Worm (Caenorhabditis elegans): ENCODE measurements around the gene pno-1.

The pno-1 gene

DNA sequence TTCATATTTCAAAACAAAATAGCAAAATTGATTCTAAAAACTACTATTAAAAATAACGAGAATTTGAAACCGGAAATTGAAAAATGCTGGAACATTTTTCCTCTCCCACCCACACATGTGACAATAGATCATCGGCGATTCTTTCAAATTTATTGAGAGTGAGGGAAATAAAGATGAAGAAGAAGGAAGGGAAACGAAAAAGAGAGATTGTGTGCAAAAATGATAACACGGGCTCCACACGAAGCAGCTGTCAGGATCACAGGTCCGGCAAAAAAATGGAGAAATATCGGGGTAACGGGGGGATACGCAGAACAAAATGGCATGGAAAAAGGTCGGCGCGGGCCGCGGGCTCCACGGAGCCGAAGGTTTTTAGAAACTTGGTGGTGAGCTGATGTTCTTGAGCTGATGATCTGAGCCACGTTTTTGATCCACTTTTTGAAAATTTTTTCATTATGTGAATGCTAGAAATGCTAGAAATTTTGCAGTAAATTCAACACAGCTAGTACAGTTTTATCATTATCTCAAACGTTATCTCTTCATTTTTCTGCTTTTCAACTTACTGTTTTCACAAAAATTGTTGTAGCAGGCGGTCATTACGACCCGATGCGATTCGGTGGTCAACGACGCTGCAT is 15.1 kb upstream of the pno-1 start, which contains the start of gene shk-1:
Gene shk-1 (plus strand): TSS at position 582 of the 632 bp plus-strand sequence.
- TF ChIP-seq tbx-9 (tag; optimal IDR thresholded peaks at IDR 0.05; ENCODE audit: borderline replicate concordance) (no peak), C17E4.6 (GFP tag; IDR thresholded peaks at IDR 0.05) (no peak), hlh-26 (GFP tag; conservative IDR thresholded peaks at IDR 0.05) (no peak), F39B2.1 (GFP tag; IDR thresholded peaks at IDR 0.05) (no peak)

DNA sequence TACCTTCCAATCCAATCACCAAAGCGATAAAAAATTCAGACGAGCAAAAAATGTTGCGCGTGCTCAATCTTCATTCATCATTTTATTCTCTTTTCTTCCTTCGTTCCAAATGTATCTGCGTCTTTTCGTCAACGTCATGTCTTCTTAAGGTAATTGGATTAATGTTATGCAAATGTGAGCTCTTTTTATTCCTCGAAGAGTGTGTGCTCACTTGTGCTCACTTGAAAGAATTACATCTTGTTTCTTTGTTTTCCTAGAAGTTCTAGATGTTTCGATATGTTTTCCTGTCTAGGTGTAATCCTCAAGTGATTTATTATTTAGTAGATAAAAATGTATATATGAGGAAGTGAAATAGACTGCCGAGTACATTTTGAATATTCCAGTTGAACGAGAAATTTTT is 12.7 kb upstream of the pno-1 start:
- no peak for TF ChIP-seq K11D2.4 (GFP tag; IDR thresholded peaks at IDR 0.05)
- TF ChIP-seq K12H6.12 (tag; optimal IDR thresholded peaks at IDR 0.05), result no peak
- TF ChIP-seq ztf-3 (GFP tag; optimal IDR thresholded peaks at IDR 0.05), result no peak
- no peak for TF ChIP-seq D2030.7 (GFP tag; IDR thresholded peaks at IDR 0.05)
- TF ChIP-seq madf-10 (tag; optimal IDR thresholded peaks at IDR 0.05), result no peak
- no peak for TF ChIP-seq dpl-1 (GFP tag; optimal IDR thresholded peaks at IDR 0.05)
- TF ChIP-seq C17E4.6 (GFP tag; IDR thresholded peaks at IDR 0.05), result no peak
- TF ChIP-seq B0261.1 (tag; optimal IDR thresholded peaks at IDR 0.05), result no peak
- no peak for TF ChIP-seq F39B2.1 (GFP tag; IDR thresholded peaks at IDR 0.05)
- no peak for TF ChIP-seq fkh-3 (tag; optimal IDR thresholded peaks at IDR 0.05)
- TF ChIP-seq F49E8.2 (tag; optimal IDR thresholded peaks at IDR 0.05; ENCODE audit: insufficient read depth), result no peak
- TF ChIP-seq F37B4.10 (GFP tag; IDR thresholded peaks at IDR 0.05), result no peak
- TF ChIP-seq mxl-1 (tag; optimal IDR thresholded peaks at IDR 0.05), result no peak
- TF ChIP-seq B0019.2 (GFP tag; conservative IDR thresholded peaks at IDR 0.05), result no peak
- no peak for TF ChIP-seq nhr-27 (tag; optimal IDR thresholded peaks at IDR 0.05)
- no peak for TF ChIP-seq madf-6 (GFP tag; IDR thresholded peaks at IDR 0.05)
- TF ChIP-seq hsf-1 (GFP tag; IDR thresholded peaks at IDR 0.05), result no peak
- no peak for TF ChIP-seq F33H1.4 (GFP tag; IDR thresholded peaks at IDR 0.05)

DNA sequence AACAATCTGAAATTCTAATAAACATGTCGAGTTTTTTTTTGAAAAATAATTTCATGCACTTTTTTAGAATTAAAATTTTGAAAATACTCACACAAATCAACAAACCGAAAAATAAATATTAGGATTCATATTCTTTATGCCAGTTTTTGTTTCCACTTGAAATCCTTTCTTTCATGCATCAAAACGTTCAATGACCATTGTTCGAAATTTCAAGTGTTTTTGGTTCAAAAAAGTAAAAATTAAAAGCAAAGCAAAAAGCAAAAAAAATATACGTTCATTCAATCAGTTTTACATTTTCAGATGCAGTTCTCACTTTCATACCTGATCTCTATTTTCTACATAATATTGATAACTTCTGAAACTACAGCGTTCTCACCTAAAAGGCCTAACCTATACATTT is 11.0 kb upstream of the pno-1 start, which contains the start of gene ZK1321.1:
Gene ZK1321.1 (plus strand): TSS at position 301 of the 400 bp plus-strand sequence.
- TF ChIP-seq dpl-1 (GFP tag; optimal IDR thresholded peaks at IDR 0.05) (no peak), efl-1 (GFP tag; optimal IDR thresholded peaks at IDR 0.05) (no peak), F52B5.7 (tag; optimal IDR thresholded peaks at IDR 0.05) (no peak), ceh-27 (GFP tag; optimal IDR thresholded peaks at IDR 0.05) (no peak), ceh-100 (GFP tag; IDR thresholded peaks at IDR 0.05) (no peak)

DNA sequence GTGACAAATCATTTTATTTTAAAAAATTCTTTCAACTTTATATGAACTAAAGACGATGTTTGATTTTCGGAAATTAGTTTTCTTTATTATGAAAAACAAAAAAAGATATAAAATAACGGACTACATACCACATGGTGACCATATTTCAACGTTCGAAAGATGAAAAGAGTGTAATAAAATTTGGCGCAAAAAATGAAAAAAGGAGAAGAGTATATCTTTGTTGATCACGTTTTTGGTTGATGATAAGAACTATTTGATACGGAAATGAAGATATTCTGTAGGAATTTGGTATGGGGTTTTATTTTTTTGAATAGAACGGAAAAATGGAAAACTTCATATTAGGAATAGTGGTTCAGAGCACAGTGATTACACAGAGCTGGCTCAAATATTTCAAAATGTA is 10.4 kb upstream of the pno-1 start, which contains the start of gene Y53C12B.7:
Gene Y53C12B.7 (minus strand): TSS at position 163 of the 400 bp plus-strand sequence.
- TF ChIP-seq nhr-179 (tag; optimal IDR thresholded peaks at IDR 0.05) (no peak), nhr-80 (tag; optimal IDR thresholded peaks at IDR 0.05) (no peak), C06A6.2 (GFP tag; conservative IDR thresholded peaks at IDR 0.05) (no peak), tbx-9 (tag; optimal IDR thresholded peaks at IDR 0.05; ENCODE audit: borderline replicate concordance) (no peak), lin-40 (tag; optimal IDR thresholded peaks at IDR 0.05) (no peak), C17E4.6 (GFP tag; IDR thresholded peaks at IDR 0.05) (no peak), zim-3 (tag; optimal IDR thresholded peaks at IDR 0.05) (no peak), sdz-38 (tag; optimal IDR thresholded peaks at IDR 0.05) (no peak)

DNA sequence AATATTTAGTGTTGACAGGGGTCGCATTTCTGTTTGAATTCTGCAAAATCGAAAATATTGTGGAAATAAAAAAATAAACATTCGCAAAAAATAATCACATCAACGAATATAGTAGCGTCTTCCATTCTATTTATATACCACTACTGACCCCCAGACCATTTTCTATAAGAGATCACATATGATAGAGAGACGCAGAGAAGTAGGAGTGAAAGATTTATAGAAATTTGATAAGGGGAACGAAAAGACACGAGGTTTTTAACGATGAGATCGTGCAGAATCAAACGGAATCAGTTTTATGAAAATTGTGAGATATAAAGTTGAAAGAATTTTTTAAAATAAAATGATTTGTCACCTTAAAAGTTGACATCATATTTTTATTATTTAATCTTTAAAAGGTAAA is 9.6 kb upstream of the pno-1 start:
- TF ChIP-seq hsf-1 (GFP tag; IDR thresholded peaks at IDR 0.05) (no peak), snpc-4 (GFP tag; optimal IDR thresholded peaks at IDR 0.05) (no peak), snpc-4 (tag; optimal IDR thresholded peaks at IDR 0.05) (no peak)

Data from whole organism, young adult.